Fruit fly (Drosophila melanogaster) whole organism, embryonic: ENCODE measurements around the gene Jon66Cii.

Experiments used
- C15 ChIP-seq: fragments of 200-800 bp; sonication (Bioruptor generic); IDR thresholded peaks from 3 replicates; pipeline ENCODE4 v1.3.6; 2022; ENCODE audit warnings: missing biosample characterization, missing genetic modification characterization
- CG12155 ChIP-seq: fragments of 200-800 bp; sonication (Bioruptor generic); optimal IDR thresholded peaks from 3 replicates; lab custom pipeline; 2016; ENCODE audit warnings: missing biosample characterization, missing genetic modification characterization
- CG1233 ChIP-seq: fragments of 200-800 bp; sonication (Bioruptor generic); optimal IDR thresholded peaks from 4 replicates; lab custom pipeline; 2018; ENCODE audit warnings: missing biosample characterization, mild to moderate bottlenecking, missing genetic modification characterization
- CG13123 ChIP-seq: fragments of 200-800 bp; sonication (Bioruptor generic); optimal IDR thresholded peaks from 2 replicates; lab custom pipeline; 2016; ENCODE audit warnings: missing biosample characterization, missing genetic modification characterization
- CG14965 ChIP-seq: fragments of 200-800 bp; sonication (Bioruptor generic); optimal IDR thresholded peaks from 2 replicates; lab custom pipeline; 2016; ENCODE audit warnings: missing biosample characterization, missing genetic modification characterization, borderline replicate concordance
- CG1602 ChIP-seq: fragments of 200-800 bp; sonication (Bioruptor generic); optimal IDR thresholded peaks from 3 replicates; lab custom pipeline; 2016; ENCODE audit warnings: missing biosample characterization, missing genetic modification characterization
- CG17361 ChIP-seq: fragments of 200-800 bp; sonication (Bioruptor generic); IDR thresholded peaks from 3 replicates; pipeline ENCODE4 v1.3.6; 2022; ENCODE audit warnings: missing biosample characterization, missing genetic modification characterization
- CG17829 ChIP-seq: fragments of 200-800 bp; optimal IDR thresholded peaks from 2 replicates; lab custom pipeline; 2019; ENCODE audit warnings: missing biosample characterization, mild to moderate bottlenecking, missing genetic modification characterization, moderate library complexity
- CG30020 ChIP-seq: fragments of 200-800 bp; optimal IDR thresholded peaks from 2 replicates; lab custom pipeline; 2019; ENCODE audit warnings: missing biosample characterization, mild to moderate bottlenecking, missing genetic modification characterization, moderate library complexity
- CG4854 ChIP-seq: fragments of 200-800 bp; sonication (Bioruptor generic); optimal IDR thresholded peaks from 2 replicates; lab custom pipeline; 2016; ENCODE audit warnings: missing biosample characterization, missing genetic modification characterization, inconsistent platforms
- CG5245 ChIP-seq: fragments of 200-800 bp; sonication (Bioruptor generic); optimal IDR thresholded peaks from 3 replicates; lab custom pipeline; 2016; ENCODE audit warnings: missing biosample characterization, missing genetic modification characterization
- CG6683 ChIP-seq: fragments of 200-800 bp; sonication (Bioruptor generic); optimal IDR thresholded peaks from 2 replicates; lab custom pipeline; 2017; ENCODE audit warnings: missing biosample characterization, mild to moderate bottlenecking, missing genetic modification characterization, missing genetic modification reagents
- CG6765 ChIP-seq: fragments of 200-800 bp; sonication (Bioruptor generic); optimal IDR thresholded peaks from 3 replicates; lab custom pipeline; 2017; ENCODE audit warnings: missing biosample characterization, mild to moderate bottlenecking, missing genetic modification characterization
- CG7372 ChIP-seq: fragments of 200-800 bp; sonication (Bioruptor generic); IDR thresholded peaks from 2 replicates; pipeline ENCODE4 v1.3.6; 2022; ENCODE audit warnings: missing biosample characterization, missing genetic modification characterization
- D19A ChIP-seq: fragments of 200-800 bp; optimal IDR thresholded peaks from 3 replicates; lab custom pipeline; 2019; ENCODE audit warnings: missing biosample characterization, mild to moderate bottlenecking, missing genetic modification characterization, moderate library complexity
- D19B ChIP-seq: fragments of 200-800 bp; sonication (Bioruptor generic); optimal IDR thresholded peaks from 2 replicates; lab custom pipeline; 2017; ENCODE audit warnings: missing biosample characterization, mild to moderate bottlenecking, missing genetic modification characterization
- Dbx ChIP-seq: fragments of 200-800 bp; sonication (Bioruptor generic); IDR thresholded peaks from 3 replicates; pipeline ENCODE4 v1.3.6; 2022; ENCODE audit warnings: missing biosample characterization, missing genetic modification characterization
- Dfd ChIP-seq, 2 experiments: fragments of >200 bp; optimal IDR thresholded peaks; 2 replicates each; lab custom pipeline; 2017; ENCODE audit warnings: missing biosample characterization in 2 of 2, missing genetic modification characterization in 2 of 2
- Dip2 ChIP-seq: fragments of 200-800 bp; sonication (Bioruptor generic); IDR thresholded peaks from 2 replicates; pipeline ENCODE4 v1.3.6; 2022; ENCODE audit warnings: missing biosample characterization, missing genetic modification characterization
- Ets65A ChIP-seq: fragments of 200-800 bp; sonication (Bioruptor generic); peaks from one replicate; lab custom pipeline; 2016; ENCODE audit warnings: missing biosample characterization, missing genetic modification characterization
- Hr3 ChIP-seq: fragments of 200-800 bp; sonication (Bioruptor generic); optimal IDR thresholded peaks from 3 replicates; lab custom pipeline; 2016; ENCODE audit warnings: missing biosample characterization, missing genetic modification characterization
- MBD-R2 ChIP-seq: fragments of 200-800 bp; sonication (Bioruptor generic); IDR thresholded peaks from 2 replicates; pipeline ENCODE4 v1.3.6; 2022; ENCODE audit warnings: missing biosample characterization, missing genetic modification characterization
- Nf-YA ChIP-seq: fragments of 200-800 bp; sonication (Bioruptor generic); IDR thresholded peaks from 2 replicates; pipeline ENCODE4 v1.3.6; 2022; ENCODE audit warnings: missing biosample characterization, missing genetic modification characterization
- NfI ChIP-seq: fragments of 200-800 bp; sonication (Bioruptor generic); optimal IDR thresholded peaks from 3 replicates; lab custom pipeline; 2018; ENCODE audit warnings: missing biosample characterization, mild to moderate bottlenecking, missing genetic modification characterization, moderate library complexity
- Sry-β ChIP-seq: fragments of 200-800 bp; sonication (Bioruptor generic); optimal IDR thresholded peaks from 2 replicates; lab custom pipeline; 2018; ENCODE audit warnings: missing biosample characterization, mild to moderate bottlenecking, missing genetic modification characterization, moderate library complexity
- Usf ChIP-seq: fragments of 200-800 bp; sonication (Bioruptor generic); optimal IDR thresholded peaks from 2 replicates; lab custom pipeline; 2017; ENCODE audit warnings: missing genotype, missing biosample characterization, missing genetic modification characterization
- chif ChIP-seq, 2 experiments: fragments of 200-800 bp; sonication (Bioruptor generic); optimal IDR thresholded peaks; 3 replicates each; lab custom pipeline; 2016; ENCODE audit warnings: missing biosample characterization in 2 of 2, missing genetic modification characterization in 2 of 2
- crol ChIP-seq: fragments of 200-800 bp; sonication (Bioruptor generic); IDR thresholded peaks from 2 replicates; pipeline ENCODE4 v1.3.6; 2022; ENCODE audit warnings: missing biosample characterization, missing genetic modification characterization
- dan ChIP-seq: fragments of 200-800 bp; sonication (Bioruptor generic); IDR thresholded peaks from 2 replicates; pipeline ENCODE4 v1.3.6; 2022; ENCODE audit warnings: missing biosample characterization, missing genetic modification characterization
- dimm ChIP-seq: fragments of 200-800 bp; sonication (Bioruptor generic); IDR thresholded peaks from 2 replicates; pipeline ENCODE4 v1.3.6; 2022; ENCODE audit warnings: missing biosample characterization, missing genetic modification characterization
- ewg ChIP-seq: fragments of 200-800 bp; sonication (Bioruptor generic); optimal IDR thresholded peaks from 3 replicates; lab custom pipeline; 2017; ENCODE audit warnings: mild to moderate bottlenecking, missing biosample characterization, missing genetic modification reagents, missing genetic modification characterization
- grau ChIP-seq: fragments of 200-800 bp; optimal IDR thresholded peaks from 3 replicates; lab custom pipeline; 2019; ENCODE audit warnings: missing biosample characterization, mild to moderate bottlenecking, missing genetic modification characterization, moderate library complexity
- ham ChIP-seq: fragments of 200-800 bp; sonication (Bioruptor generic); IDR thresholded peaks from 2 replicates; pipeline ENCODE4 v1.3.6; 2022; ENCODE audit warnings: missing biosample characterization, missing genetic modification characterization
- knrl ChIP-seq: fragments of 200-800 bp; sonication (Bioruptor generic); IDR thresholded peaks from 3 replicates; pipeline ENCODE4 v1.3.6; 2022; ENCODE audit warnings: missing biosample characterization, missing genetic modification characterization; ENCODE audit not compliant: partially characterized antibody
- lov ChIP-seq, 2 experiments: fragments of 200-800 bp in 1 of 2; fragments of >200 bp in 1 of 2; sonication (Bioruptor generic) in 1 of 2; IDR thresholded peaks in 1 of 2; optimal IDR thresholded peaks in 1 of 2; 2 replicates in 1 of 2; 3 replicates in 1 of 2; pipeline versions ENCODE4 v1.3.6 to Lab custom; 2017 to 2022; ENCODE audit warnings: missing biosample characterization in 1 of 2, missing genetic modification characterization in 1 of 2
- nerfin-1 ChIP-seq: fragments of 200-800 bp; sonication (Bioruptor generic); optimal IDR thresholded peaks from 3 replicates; lab custom pipeline; 2019; ENCODE audit warnings: missing biosample characterization, mild to moderate bottlenecking, missing genetic modification characterization, moderate library complexity
- nerfin-2 ChIP-seq: fragments of 200-800 bp; sonication (Bioruptor generic); IDR thresholded peaks from 2 replicates; pipeline ENCODE4 v1.3.6; 2022; ENCODE audit warnings: missing biosample characterization, missing genetic modification characterization; ENCODE audit not compliant: partially characterized antibody
- pfk ChIP-seq: fragments of 200-800 bp; sonication (Bioruptor generic); optimal IDR thresholded peaks from 2 replicates; lab custom pipeline; 2018; ENCODE audit warnings: missing biosample characterization, mild to moderate bottlenecking, missing genetic modification characterization, moderate library complexity
- prd ChIP-seq, 3 experiments: fragments of >200 bp in 2 of 3; fragments of 200-800 bp in 1 of 3; sonication (Bioruptor generic) in 1 of 3; optimal IDR thresholded peaks in 2 of 3; IDR thresholded peaks in 1 of 3; 2 replicates in 2 of 3; 3 replicates in 1 of 3; pipeline versions ENCODE4 v1.3.6 to Lab custom; 2017 to 2022; ENCODE audit warnings: missing biosample characterization in 1 of 3, missing genetic modification characterization in 1 of 3
- psq ChIP-seq: fragments of 200-800 bp; sonication (Bioruptor generic); optimal IDR thresholded peaks from 2 replicates; lab custom pipeline; 2017; ENCODE audit warnings: missing biosample characterization, missing genetic modification characterization
- row ChIP-seq: fragments of 200-800 bp; sonication (Bioruptor generic); IDR thresholded peaks from 3 replicates; pipeline ENCODE4 v1.3.6; 2022; ENCODE audit warnings: missing biosample characterization, missing genetic modification characterization
- sisA ChIP-seq: fragments of 200-800 bp; sonication (Bioruptor generic); IDR thresholded peaks from 2 replicates; pipeline ENCODE4 v1.3.6; 2022; ENCODE audit warnings: missing biosample characterization, missing genetic modification characterization
- sqz ChIP-seq: fragments of 200-800 bp; sonication (Bioruptor generic); optimal IDR thresholded peaks from 3 replicates; lab custom pipeline; 2018; ENCODE audit warnings: missing biosample characterization, mild to moderate bottlenecking, missing genetic modification characterization
- sr ChIP-seq: fragments of 200-800 bp; sonication (Bioruptor generic); IDR thresholded peaks from 3 replicates; pipeline ENCODE4 v1.3.6; 2022; ENCODE audit warnings: missing biosample characterization, missing genetic modification characterization
- trem ChIP-seq: fragments of 200-800 bp; optimal IDR thresholded peaks from 3 replicates; lab custom pipeline; 2019; ENCODE audit warnings: missing biosample characterization, mild to moderate bottlenecking, missing genetic modification characterization, moderate library complexity
- wor ChIP-seq: fragments of 200-800 bp; sonication (Bioruptor generic); IDR thresholded peaks from 2 replicates; pipeline ENCODE4 v1.3.6; 2022; ENCODE audit warnings: missing biosample characterization, missing genetic modification characterization
- yki ChIP-seq: fragments of >200 bp; optimal IDR thresholded peaks from 3 replicates; lab custom pipeline; 2018
- zen ChIP-seq: fragments of 200-800 bp; sonication (Bioruptor generic); optimal IDR thresholded peaks from 3 replicates; lab custom pipeline; 2018; ENCODE audit warnings: missing biosample characterization, mild to moderate bottlenecking, missing genetic modification characterization, moderate library complexity
- zfh2 ChIP-seq: fragments of 200-800 bp; sonication (Bioruptor generic); optimal IDR thresholded peaks from 2 replicates; lab custom pipeline; 2016; ENCODE audit warnings: missing biosample characterization, missing genetic modification characterization

Gene Jon66Cii

dm6 chr3L:8441745-8442575 lies 48.5 kb upstream of the Jon66Cii start, which contains the start of gene Unr (continued):
- TF ChIP-seq trem (peak; percentile 63), zfh2 (GFP tag; lab: Kevin White, UChicago) (peak; percentile 88), dimm (peak; percentile 31; the same call in 1 of the 2 replicates), crol (GFP tag; lab: Robert Waterston, UW) (no peak), sisA (GFP tag; lab: Robert Waterston, UW) (peak; percentile 78), prd (optimal IDR thresholded peaks at IDR 0.05; lab: Kevin White, UChicago) (no peak), prd (GFP tag; IDR thresholded peaks at IDR 0.05; lab: Robert Waterston, UW) (peak; percentile 83), CG1602 (peak; percentile 74), CG6683 (GFP tag; lab: Kevin White, UChicago) (no peak), D19A (tag; lab: Kevin White, UChicago) (peak; percentile 26), nerfin-1 (tag; lab: Kevin White, UChicago) (peak; percentile 40), wor (GFP tag; lab: Robert Waterston, UW) (no peak), nerfin-2 (no peak), CG5245 (GFP tag; lab: Kevin White, UChicago) (peak; percentile 79), CG30020 (tag; lab: Kevin White, UChicago) (peak; percentile 8), CG6765 (GFP tag; lab: Kevin White, UChicago) (peak; percentile 65), lov (optimal IDR thresholded peaks at IDR 0.05; lab: Kevin White, UChicago) (no peak), lov (GFP tag; IDR thresholded peaks at IDR 0.05; lab: Robert Waterston, UW) (peak; percentile 74; the same call in 1 of the 3 replicates), MBD-R2 (GFP tag; lab: Robert Waterston, UW) (peak; percentile 77), pfk (GFP tag; lab: Kevin White, UChicago) (peak; percentile 21), CG7372 (GFP tag; lab: Robert Waterston, UW) (peak; percentile 60), sqz (GFP tag; lab: Kevin White, UChicago) (peak; percentile 42), Hr3 (GFP tag; lab: Kevin White, UChicago) (peak; percentile 68), dan (no peak), psq (GFP tag; lab: Kevin White, UChicago) (peak; percentile 30), CG1233 (peak; percentile 87), zen (peak; percentile 30), C15 (peak; percentile 64; the same call in 2 of the 3 replicates), Dbx (GFP tag; lab: Robert Waterston, UW) (peak; percentile 83; the same call in 2 of the 3 replicates), grau (tag; lab: Kevin White, UChicago) (peak; percentile 74), Nf-YA (GFP tag; lab: Robert Waterston, UW) (peak; percentile 74), CG13123 (GFP tag; lab: Kevin White, UChicago) (peak; percentile 62), sr (no peak), CG14965 (GFP tag; lab: Kevin White, UChicago) (no peak), CG12155 (GFP tag; lab: Kevin White, UChicago) (peak; percentile 83), NfI (GFP tag; lab: Kevin White, UChicago) (peak; percentile 84), Dfd (GFP tag; optimal IDR thresholded peaks at IDR 0.05; lab: Kevin White, UChicago) (no peak), ham (GFP tag; lab: Robert Waterston, UW) (no peak), CG17361 (GFP tag; lab: Robert Waterston, UW) (peak; percentile 92), row (GFP tag; lab: Robert Waterston, UW) (peak; percentile 86), Dip2 (GFP tag; lab: Robert Waterston, UW) (no peak), chif (GFP tag; optimal IDR thresholded peaks at IDR 0.05; lab: Kevin White, UChicago) (peak; percentile 58 to 74), Ets65A (GFP tag; lab: Kevin White, UChicago) (peak; percentile 96), Sry-β (GFP tag; lab: Kevin White, UChicago) (peak; percentile 10), D19B (GFP tag; lab: Kevin White, UChicago) (peak; percentile 45), knrl (no peak), ewg (peak; percentile 67), Usf (GFP tag; lab: Kevin White, UChicago) (peak; percentile 36), yki (lab: Kevin White, UChicago) (no peak), CG17829 (peak; percentile 80), CG4854 (GFP tag; lab: Kevin White, UChicago) (peak; percentile 65)
